Fruit fly (Drosophila melanogaster) whole organism, wandering third instar larva: ENCODE data around the gene bmm.
A peak's percentile ranks its signal among the peaks of the same experiment; 100 is the strongest.

Experiments used
- Abd-B ChIP-seq: fragments of >200 bp; optimal IDR thresholded peaks from 2 replicates; lab custom pipeline; 2017; ENCODE audit warnings: missing biosample characterization, missing genetic modification characterization
- CG9705 ChIP-seq: fragments of 200-800 bp; sonication (Bioruptor generic); optimal IDR thresholded peaks from 2 replicates; lab custom pipeline; 2018; ENCODE audit warnings: missing biosample characterization, mild to moderate bottlenecking, missing genetic modification characterization
- Dfd ChIP-seq: fragments of >200 bp; optimal IDR thresholded peaks from 2 replicates; lab custom pipeline; 2017; ENCODE audit warnings: missing biosample characterization, missing genetic modification characterization
- Dif ChIP-seq: fragments of 200-275, 200-300 bp; sonication (Bioruptor generic); optimal IDR thresholded peaks from 2 replicates; lab custom pipeline; 2018; ENCODE audit warnings: missing biosample characterization, missing genetic modification characterization; ENCODE audit not compliant: partially characterized antibody
- GATAd ChIP-seq: sonication (Bioruptor generic); optimal IDR thresholded peaks from 2 replicates; lab custom pipeline; 2016; ENCODE audit warnings: missing biosample characterization, missing genetic modification characterization
- HLH106 ChIP-seq: fragments of 200-800 bp; optimal IDR thresholded peaks from 3 replicates; lab custom pipeline; 2019; ENCODE audit warnings: missing biosample characterization, mild to moderate bottlenecking, missing genetic modification characterization, moderate library complexity
- Hr78 ChIP-seq: fragments of >200 bp; optimal IDR thresholded peaks from 2 replicates; lab custom pipeline; 2017; ENCODE audit warnings: missing biosample characterization, missing genetic modification characterization
- Jra ChIP-seq: sonication (Bioruptor generic); optimal IDR thresholded peaks from 2 replicates; lab custom pipeline; 2016; ENCODE audit warnings: missing biosample characterization, missing genetic modification characterization
- Mio ChIP-seq: sonication (Bioruptor generic); optimal IDR thresholded peaks from 2 replicates; lab custom pipeline; 2016; ENCODE audit warnings: missing biosample characterization, missing genetic modification characterization
- Myc ChIP-seq: fragments of >200 bp; optimal IDR thresholded peaks from 2 replicates; lab custom pipeline; 2017
- OdsH ChIP-seq: fragments of 200-800 bp; sonication (Bioruptor generic); optimal IDR thresholded peaks from 2 replicates; lab custom pipeline; 2016; ENCODE audit warnings: missing biosample characterization, mild to moderate bottlenecking, missing genetic modification characterization
- Rel ChIP-seq, 2 experiments: fragments of 200-800 bp; sonication (Bioruptor generic) in 1 of 2; optimal IDR thresholded peaks; 2 replicates in 1 of 2; 3 replicates in 1 of 2; lab custom pipeline; 2016 to 2019; ENCODE audit warnings: mild to moderate bottlenecking in 2 of 2, missing biosample characterization in 2 of 2, missing genetic modification characterization in 2 of 2, moderate library complexity in 1 of 2
- Sp1 ChIP-seq: fragments of 200-800 bp; sonication (Bioruptor generic); optimal IDR thresholded peaks from 3 replicates; lab custom pipeline; 2019; ENCODE audit warnings: missing biosample characterization, mild to moderate bottlenecking, missing genetic modification characterization, moderate library complexity
- Vsx2 ChIP-seq: fragments of 200-300, 225-300 bp; sonication (Bioruptor generic); optimal IDR thresholded peaks from 2 replicates; lab custom pipeline; 2018; ENCODE audit warnings: missing biosample characterization, missing genetic modification characterization; ENCODE audit not compliant: partially characterized antibody
- br ChIP-seq: fragments of 200-800 bp; sonication (Bioruptor generic); optimal IDR thresholded peaks from 2 replicates; lab custom pipeline; 2016; ENCODE audit warnings: missing biosample characterization, missing genetic modification characterization
- brk ChIP-seq: fragments of 200-800 bp; sonication (Bioruptor generic); optimal IDR thresholded peaks from 2 replicates; lab custom pipeline; 2016; ENCODE audit warnings: missing biosample characterization, mild to moderate bottlenecking, missing genetic modification characterization
- dl ChIP-seq, 2 experiments: fragments of 175-275, 200-275 bp in 1 of 2; fragments of 200-275 bp in 1 of 2; sonication (Bioruptor generic); optimal IDR thresholded peaks; lab custom pipeline; 2018; ENCODE audit warnings: mild to moderate bottlenecking in 2 of 2, missing biosample characterization in 2 of 2, missing genetic modification characterization in 2 of 2, moderate library complexity in 2 of 2; ENCODE audit not compliant: partially characterized antibody in 2 of 2, insufficient read depth in 1 of 2
- dmrt93B ChIP-seq: fragments of 200-800 bp; sonication (Bioruptor generic); optimal IDR thresholded peaks from 2 replicates; lab custom pipeline; 2018; ENCODE audit warnings: missing biosample characterization, mild to moderate bottlenecking, missing genetic modification characterization
- foxo ChIP-seq, 2 experiments: fragments of 200-800 bp; sonication (Bioruptor generic); optimal IDR thresholded peaks; 2 replicates in 1 of 2; 3 replicates in 1 of 2; lab custom pipeline; 2016 to 2017; ENCODE audit warnings: missing biosample characterization in 2 of 2, missing genetic modification characterization in 2 of 2
- fru ChIP-seq: fragments of 200-800 bp; sonication (Bioruptor generic); optimal IDR thresholded peaks from 3 replicates; lab custom pipeline; 2016; ENCODE audit warnings: missing biosample characterization, mild to moderate bottlenecking, missing genetic modification characterization
- jim ChIP-seq: fragments of 175-275, 200-325 bp; sonication (Bioruptor generic); optimal IDR thresholded peaks from 2 replicates; lab custom pipeline; 2016; ENCODE audit warnings: missing biosample characterization, mild to moderate bottlenecking, missing genetic modification characterization
- lola ChIP-seq: fragments of >200 bp; optimal IDR thresholded peaks from 2 replicates; lab custom pipeline; 2017; ENCODE audit warnings: missing biosample characterization, missing genetic modification characterization
- pan ChIP-seq: fragments of >200 bp; optimal IDR thresholded peaks from 2 replicates; lab custom pipeline; 2017
- psq ChIP-seq: fragments of 200-800 bp; sonication (Bioruptor generic); optimal IDR thresholded peaks from 3 replicates; lab custom pipeline; 2017; ENCODE audit warnings: missing biosample characterization, mild to moderate bottlenecking, missing genetic modification characterization, moderate library complexity
- sage ChIP-seq: fragments of 200-800 bp; sonication (Bioruptor generic); optimal IDR thresholded peaks from 2 replicates; lab custom pipeline; 2016; ENCODE audit warnings: missing biosample characterization, mild to moderate bottlenecking, missing genetic modification characterization
- sv ChIP-seq: fragments of 200-800 bp; sonication (Bioruptor generic); optimal IDR thresholded peaks from 3 replicates; lab custom pipeline; 2016; ENCODE audit warnings: missing biosample characterization, missing genetic modification characterization
- tai ChIP-seq: sonication (Bioruptor generic); optimal IDR thresholded peaks from 2 replicates; lab custom pipeline; 2016; ENCODE audit warnings: missing biosample characterization, missing genetic modification characterization
- usp ChIP-seq: fragments of >200 bp; optimal IDR thresholded peaks from 2 replicates; lab custom pipeline; 2017; ENCODE audit warnings: missing biosample characterization, missing genetic modification characterization
- woc ChIP-seq: sonication (Bioruptor generic); optimal IDR thresholded peaks from 2 replicates; lab custom pipeline; 2016; ENCODE audit warnings: missing biosample characterization, mild to moderate bottlenecking, missing genetic modification characterization

Gene bmm

DNA sequence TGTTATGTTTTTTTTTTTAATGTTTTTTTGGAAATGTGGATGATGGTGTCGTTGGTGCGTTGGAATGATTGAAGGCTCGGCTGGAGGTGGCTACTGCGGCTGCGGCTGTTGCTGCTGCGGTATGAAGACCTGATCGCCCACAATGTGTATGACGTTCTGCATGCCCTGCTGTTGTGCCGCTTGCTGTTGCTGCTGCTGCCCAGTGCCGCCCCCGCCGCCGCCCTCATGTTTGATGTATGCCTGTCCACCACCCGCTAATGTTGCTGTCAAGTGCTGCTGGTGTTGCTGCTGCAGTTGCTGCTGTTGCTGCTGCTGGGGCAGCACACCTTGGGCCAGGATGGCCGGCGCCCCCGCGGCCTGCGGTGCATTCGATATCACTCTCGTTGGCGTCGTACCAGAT lies 33.4 kb downstream of the bmm start:
- TF ChIP-seq Dfd (GFP tag; lab: Kevin White, UChicago) (peak; percentile 89), dmrt93B (GFP tag; lab: Kevin White, UChicago) (no peak)

DNA sequence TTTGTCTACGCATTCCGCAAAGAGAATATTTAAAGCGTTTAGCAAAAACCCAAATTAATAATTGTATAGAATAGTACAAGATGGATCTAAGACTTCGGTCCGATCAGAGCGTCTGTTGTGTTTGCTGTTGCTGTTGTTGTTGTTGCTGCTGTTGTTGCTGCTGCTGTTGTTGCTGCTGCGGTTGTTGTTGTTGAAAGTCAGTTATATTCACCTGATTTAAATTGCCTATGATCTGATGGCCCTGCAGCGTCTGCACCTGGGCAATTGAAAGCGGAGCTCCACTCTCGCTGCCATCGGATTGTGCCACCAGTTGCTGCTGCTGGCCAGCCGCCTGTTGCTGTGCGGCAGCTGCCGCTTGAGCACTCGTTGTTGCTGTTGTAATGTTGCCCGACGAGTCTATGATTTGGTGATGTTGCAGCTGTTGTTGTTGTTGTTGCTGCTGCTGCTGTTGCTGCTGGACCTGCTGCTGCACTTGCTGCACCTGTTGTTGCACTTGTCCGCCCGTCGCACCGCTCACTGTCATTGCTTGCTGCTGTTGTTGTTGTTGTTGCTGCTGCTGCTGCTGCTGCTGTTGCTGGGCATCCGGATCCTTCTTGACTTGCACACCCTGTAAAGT lies 35.0 kb downstream of the bmm start:
- TF ChIP-seq woc (GFP tag; lab: Kevin White, UChicago) (no peak), foxo (GFP tag; optimal IDR thresholded peaks at IDR 0.05; lab: Kevin White, UChicago) (no peak), psq (GFP tag; lab: Kevin White, UChicago) (no peak), Dfd (GFP tag; lab: Kevin White, UChicago) (peak; percentile 91)

DNA sequence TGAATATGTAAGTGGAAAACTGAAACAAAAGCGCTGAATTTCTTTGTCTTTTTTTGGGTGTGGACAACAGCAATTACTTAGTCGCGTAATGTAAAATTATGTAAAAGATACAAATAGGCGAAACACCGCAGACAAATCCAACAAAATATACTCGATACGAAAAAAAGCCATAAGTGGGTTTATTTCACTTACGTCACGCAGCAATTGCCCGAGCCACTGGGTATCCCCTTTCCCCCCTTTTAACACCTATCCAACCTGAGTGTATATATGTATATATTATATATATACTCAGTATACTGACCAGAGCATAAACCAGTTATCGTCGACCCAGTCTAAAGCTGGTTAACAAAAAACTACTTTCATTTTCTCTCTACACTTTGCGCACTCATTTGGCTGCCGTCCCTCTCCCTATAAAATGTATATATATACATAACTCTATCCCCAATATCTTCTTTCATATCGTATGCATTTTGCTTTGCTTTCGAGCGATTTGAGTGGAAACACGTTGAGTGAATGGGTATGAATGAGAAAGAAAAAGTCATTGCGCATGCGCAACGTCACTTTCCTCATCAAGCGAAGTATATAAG lies 43.0 kb downstream of the bmm start:
- no peak for TF ChIP-seq CG9705 (GFP tag; lab: Kevin White, UChicago)
- no peak for TF ChIP-seq OdsH (GFP tag; lab: Kevin White, UChicago)
- TF ChIP-seq sage (GFP tag; lab: Kevin White, UChicago) = no peak
- TF ChIP-seq Jra (GFP tag; lab: Kevin White, UChicago) = no peak
- TF ChIP-seq GATAd = no peak
- no peak for TF ChIP-seq jim (GFP tag; lab: Kevin White, UChicago)
- no peak for TF ChIP-seq lola (GFP tag; lab: Kevin White, UChicago)
- no peak for TF ChIP-seq Abd-B (GFP tag; lab: Kevin White, UChicago)
- TF ChIP-seq pan (lab: Kevin White, UChicago) = no peak
- TF ChIP-seq Mio = no peak
- TF ChIP-seq tai (GFP tag; lab: Kevin White, UChicago) = no peak
- peak; percentile 90 for TF ChIP-seq psq (GFP tag; lab: Kevin White, UChicago)
- TF ChIP-seq brk (GFP tag; lab: Kevin White, UChicago) = peak; percentile 2
- TF ChIP-seq woc (GFP tag; lab: Kevin White, UChicago) = no peak
- TF ChIP-seq, all 38 proteins: peak for 2

DNA sequence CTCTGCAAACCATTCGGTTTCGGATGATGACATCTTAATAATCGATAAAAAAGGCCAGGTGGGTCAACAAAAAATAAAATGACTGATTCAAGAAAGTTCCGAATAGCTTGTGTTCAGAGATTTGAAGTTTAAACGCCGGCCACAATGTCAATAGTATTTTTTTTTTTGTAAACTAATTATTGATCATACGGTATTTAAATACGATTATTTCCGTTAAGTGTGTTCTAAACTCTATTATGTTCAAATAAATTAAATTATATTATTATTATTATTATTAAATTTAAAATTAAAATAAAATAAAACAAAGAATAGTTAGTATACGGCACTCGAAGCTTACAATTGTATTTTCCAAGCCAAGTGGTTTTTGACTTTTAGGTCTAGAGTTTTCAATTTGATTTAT lies 52.8 kb downstream of the bmm start, which contains the start of gene CG13471:
CG13471 (minus strand) TSS at position 101 of the 400 bp plus-strand sequence.
- TF ChIP-seq Rel (GFP tag; optimal IDR thresholded peaks at IDR 0.05; lab: Kevin White, UChicago) (no peak), Rel (tag; optimal IDR thresholded peaks at IDR 0.05; lab: Kevin White, UChicago) (no peak), Dif (GFP tag; lab: Kevin White, UChicago) (no peak), lola (GFP tag; lab: Kevin White, UChicago) (no peak)

DNA sequence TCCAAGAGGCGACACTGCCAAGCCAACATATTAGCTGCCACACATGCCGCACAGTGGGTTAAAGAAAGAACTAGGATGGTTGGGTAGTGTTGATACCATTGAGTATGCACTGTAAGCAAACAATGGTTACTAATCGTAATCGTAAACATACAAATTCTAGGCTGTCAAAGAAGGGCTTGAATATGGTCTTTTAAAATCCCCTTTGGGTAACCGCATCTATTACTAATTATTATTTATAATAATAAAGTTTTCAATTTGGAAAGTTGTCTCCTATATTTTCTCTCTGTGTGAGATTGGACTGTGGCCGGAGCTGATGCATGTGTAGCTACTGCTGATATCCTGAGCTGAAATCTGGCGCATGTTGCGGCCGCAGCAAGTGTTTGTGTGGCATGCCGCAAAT lies 54.4 kb downstream of the bmm start:
- TF ChIP-seq foxo (GFP tag; optimal IDR thresholded peaks at IDR 0.05; lab: Kevin White, UChicago) (no peak), GATAd (no peak), brk (GFP tag; lab: Kevin White, UChicago) (no peak), Myc (lab: Kevin White, UChicago) (no peak), OdsH (GFP tag; lab: Kevin White, UChicago) (no peak), br (GFP tag; lab: Kevin White, UChicago) (no peak), HLH106 (tag; lab: Kevin White, UChicago) (no peak), sv (GFP tag; lab: Kevin White, UChicago) (no peak), psq (GFP tag; lab: Kevin White, UChicago) (no peak), sage (GFP tag; lab: Kevin White, UChicago) (no peak), Hr78 (GFP tag; lab: Kevin White, UChicago) (no peak), dl (GFP tag; optimal IDR thresholded peaks at IDR 0.05; lab: Kevin White, UChicago; ENCODE audit: insufficient read depth in 1 of 2, partially characterized antibody in 2 of 2) (no peak), Sp1 (GFP tag; lab: Kevin White, UChicago) (no peak), CG9705 (GFP tag; lab: Kevin White, UChicago) (no peak), usp (no peak), lola (GFP tag; lab: Kevin White, UChicago) (no peak), Abd-B (GFP tag; lab: Kevin White, UChicago) (no peak), fru (GFP tag; lab: Kevin White, UChicago) (no peak), Vsx2 (GFP tag; lab: Kevin White, UChicago) (no peak)
